In genomic region chrX:19875059-19875458, dm6 we compare ENCODE assay signal across 1 fruit fly cellular context.
TF ChIP-seq lines count a peak whose summit lies in the region.

No protein-coding gene starts in this region.

TF ChIP-seq in whole organism, embryonic, 481 proteins besides CTCF, POLR2A, EP300 and RAD21 (continued from another document and continues in another):
- TF ChIP-seq Oli (tag; optimal IDR thresholded peaks at IDR 0.05; lab: Kevin White, UChicago): peak; percentile 48
- TF ChIP-seq org-1 (GFP tag; optimal IDR thresholded peaks at IDR 0.05; lab: Kevin White, UChicago): peak; percentile 24
- no peak for TF ChIP-seq slbo (GFP tag; IDR thresholded peaks at IDR 0.05; lab: Robert Waterston, UW)
- TF ChIP-seq gcm2 (GFP tag; optimal IDR thresholded peaks at IDR 0.05; lab: Kevin White, UChicago): no peak
- no peak for TF ChIP-seq fru (optimal IDR thresholded peaks at IDR 0.05; lab: Kevin White, UChicago)
- no peak for TF ChIP-seq CG8089 (GFP tag; optimal IDR thresholded peaks at IDR 0.05; lab: Kevin White, UChicago)
- peak; percentile 53 for TF ChIP-seq CG2678 (tag; optimal IDR thresholded peaks at IDR 0.05; lab: Kevin White, UChicago)
- peak; percentile 71 for TF ChIP-seq Med (GFP tag; lab: Kevin White, UChicago)
- no peak for TF ChIP-seq mam (GFP tag; optimal IDR thresholded peaks at IDR 0.05; lab: Kevin White, UChicago)
- peak; percentile 26 for TF ChIP-seq CG10267 (tag; optimal IDR thresholded peaks at IDR 0.05; lab: Kevin White, UChicago)
- peak; percentile 92 for TF ChIP-seq nom (GFP tag; optimal IDR thresholded peaks at IDR 0.05; lab: Kevin White, UChicago)
- TF ChIP-seq CG30403 (GFP tag; optimal IDR thresholded peaks at IDR 0.05; lab: Kevin White, UChicago): peak; percentile 21
- TF ChIP-seq CG6765 (GFP tag; optimal IDR thresholded peaks at IDR 0.05; lab: Kevin White, UChicago): no peak
- TF ChIP-seq CG3995 (GFP tag; optimal IDR thresholded peaks at IDR 0.05; lab: Kevin White, UChicago): no peak
- TF ChIP-seq Myb (GFP tag; optimal IDR thresholded peaks at IDR 0.05; lab: Kevin White, UChicago): no peak
- no peak for TF ChIP-seq caup (GFP tag; optimal IDR thresholded peaks at IDR 0.05; lab: Kevin White, UChicago; ENCODE audit: severe bottlenecking)
- TF ChIP-seq stc (GFP tag; IDR thresholded peaks at IDR 0.05; lab: Robert Waterston, UW): no peak
- no peak for TF ChIP-seq CG31365 (tag; optimal IDR thresholded peaks at IDR 0.05; lab: Kevin White, UChicago)
- TF ChIP-seq CG16863 (GFP tag; optimal IDR thresholded peaks at IDR 0.05; lab: Kevin White, UChicago): no peak
- TF ChIP-seq CG10209 (GFP tag; optimal IDR thresholded peaks at IDR 0.05; lab: Kevin White, UChicago): peak; percentile 11
- TF ChIP-seq gsb (GFP tag; IDR thresholded peaks at IDR 0.05; lab: Robert Waterston, UW): no peak
- no peak for TF ChIP-seq nerfin-2 (GFP tag; IDR thresholded peaks at IDR 0.05; lab: Robert Waterston, UW; ENCODE audit: partially characterized antibody)
- TF ChIP-seq CG7271 (tag; optimal IDR thresholded peaks at IDR 0.05; lab: Kevin White, UChicago): no peak
- no peak for TF ChIP-seq Xbp1 (GFP tag; optimal IDR thresholded peaks at IDR 0.05; lab: Kevin White, UChicago)
- no peak for TF ChIP-seq ken (GFP tag; IDR thresholded peaks at IDR 0.05; lab: Robert Waterston, UW)
- TF ChIP-seq Hmx (GFP tag; optimal IDR thresholded peaks at IDR 0.05; lab: Kevin White, UChicago): no peak
- no peak for TF ChIP-seq wdn (GFP tag; IDR thresholded peaks at IDR 0.05; lab: Robert Waterston, UW)
- peak; percentile 38 for TF ChIP-seq CG12391 (tag; optimal IDR thresholded peaks at IDR 0.05; lab: Kevin White, UChicago)
- TF ChIP-seq CG9727 (GFP tag; optimal IDR thresholded peaks at IDR 0.05; lab: Kevin White, UChicago): peak; percentile 10
- TF ChIP-seq ATbp (GFP tag; optimal IDR thresholded peaks at IDR 0.05; lab: Kevin White, UChicago): peak; percentile 60
- TF ChIP-seq Atf-2 (GFP tag; optimal IDR thresholded peaks at IDR 0.05; lab: Kevin White, UChicago): peak; percentile 30
- no peak for TF ChIP-seq sr (GFP tag; IDR thresholded peaks at IDR 0.05; lab: Robert Waterston, UW)
- TF ChIP-seq CG9932 (GFP tag; IDR thresholded peaks at IDR 0.05; lab: Robert Waterston, UW): no peak
- TF ChIP-seq pnt (GFP tag; optimal IDR thresholded peaks at IDR 0.05; lab: Kevin White, UChicago): peak; percentile 26
- TF ChIP-seq lbe (GFP tag; optimal IDR thresholded peaks at IDR 0.05; lab: Kevin White, UChicago): peak; percentile 0
- TF ChIP-seq PHDP (tag; optimal IDR thresholded peaks at IDR 0.05; lab: Kevin White, UChicago): peak; percentile 56
- TF ChIP-seq da (GFP tag; optimal IDR thresholded peaks at IDR 0.05; lab: Kevin White, UChicago): no peak
- no peak for TF ChIP-seq CG4854 (GFP tag; optimal IDR thresholded peaks at IDR 0.05; lab: Kevin White, UChicago)
- no peak for TF ChIP-seq Dip3 (GFP tag; optimal IDR thresholded peaks at IDR 0.05; lab: Kevin White, UChicago)
- TF ChIP-seq psq (GFP tag; optimal IDR thresholded peaks at IDR 0.05; lab: Kevin White, UChicago): no peak
- TF ChIP-seq grn (GFP tag; optimal IDR thresholded peaks at IDR 0.05; lab: Kevin White, UChicago): no peak
- TF ChIP-seq CkIIα-i1 (GFP tag; IDR thresholded peaks at IDR 0.05; lab: Robert Waterston, UW): no peak
- peak; percentile 43 for TF ChIP-seq CG8924 (tag; optimal IDR thresholded peaks at IDR 0.05; lab: Kevin White, UChicago)
- no peak; the same call in 2 of the 3 replicates for TF ChIP-seq croc (GFP tag; conservative IDR thresholded peaks at IDR 0.05; lab: Robert Waterston, UW)
- no peak for TF ChIP-seq rib (GFP tag; IDR thresholded peaks at IDR 0.05; lab: Robert Waterston, UW)
- TF ChIP-seq CG14014 (GFP tag; IDR thresholded peaks at IDR 0.05; lab: Robert Waterston, UW): no peak
- peak; percentile 14 for TF ChIP-seq CG14710 (tag; optimal IDR thresholded peaks at IDR 0.05; lab: Kevin White, UChicago)
- TF ChIP-seq yki (optimal IDR thresholded peaks at IDR 0.05; lab: Kevin White, UChicago): no peak
- TF ChIP-seq lab (GFP tag; optimal IDR thresholded peaks at IDR 0.05; lab: Kevin White, UChicago): peak; percentile 36
- TF ChIP-seq CG11504 (tag; optimal IDR thresholded peaks at IDR 0.05; lab: Kevin White, UChicago): peak; percentile 69
- no peak for TF ChIP-seq CG14441 (GFP tag; IDR thresholded peaks at IDR 0.05; lab: Robert Waterston, UW)
- TF ChIP-seq CG17361 (GFP tag; IDR thresholded peaks at IDR 0.05; lab: Robert Waterston, UW): peak; percentile 45; the same call in 1 of the 3 replicates
- peak; percentile 18; the same call in 1 of the 2 replicates for TF ChIP-seq E2f2 (GFP tag; IDR thresholded peaks at IDR 0.05; lab: Robert Waterston, UW)
- TF ChIP-seq CG3281 (GFP tag; optimal IDR thresholded peaks at IDR 0.05; lab: Kevin White, UChicago): peak; percentile 12
- TF ChIP-seq Bteb2 (GFP tag; optimal IDR thresholded peaks at IDR 0.05; lab: Kevin White, UChicago): no peak
- no peak for TF ChIP-seq CHES-1-like (GFP tag; optimal IDR thresholded peaks at IDR 0.05; lab: Kevin White, UChicago)
- TF ChIP-seq Hsf (GFP tag; optimal IDR thresholded peaks at IDR 0.05; lab: Kevin White, UChicago): peak; percentile 17
- TF ChIP-seq ranshi (GFP tag; IDR thresholded peaks at IDR 0.05; lab: Robert Waterston, UW): no peak
- TF ChIP-seq CG2889 (GFP tag; IDR thresholded peaks at IDR 0.05; lab: Robert Waterston, UW): no peak
- TF ChIP-seq zf30C (GFP tag; optimal IDR thresholded peaks at IDR 0.05; lab: Kevin White, UChicago): no peak
- TF ChIP-seq CG7786 (GFP tag; optimal IDR thresholded peaks at IDR 0.05; lab: Kevin White, UChicago): no peak
- no peak for TF ChIP-seq Sry-β (GFP tag; optimal IDR thresholded peaks at IDR 0.05; lab: Kevin White, UChicago)
- TF ChIP-seq CG10147 (GFP tag; optimal IDR thresholded peaks at IDR 0.05; lab: Kevin White, UChicago): peak; percentile 1
- TF ChIP-seq CG2202 (tag; optimal IDR thresholded peaks at IDR 0.05; lab: Kevin White, UChicago): no peak
- TF ChIP-seq dysf (GFP tag; IDR thresholded peaks at IDR 0.05; lab: Robert Waterston, UW): peak; percentile 18; the same call in 1 of the 3 replicates
- TF ChIP-seq ab (GFP tag; optimal IDR thresholded peaks at IDR 0.05; lab: Kevin White, UChicago): no peak
- no peak for TF ChIP-seq bowl (GFP tag; IDR thresholded peaks at IDR 0.05; lab: Robert Waterston, UW)
- TF ChIP-seq Eip74EF (GFP tag; optimal IDR thresholded peaks at IDR 0.05; lab: Kevin White, UChicago): peak in 1 of 2 experiments; percentile 5
- no peak for TF ChIP-seq sima (GFP tag; optimal IDR thresholded peaks at IDR 0.05; lab: Kevin White, UChicago)
- TF ChIP-seq h (optimal IDR thresholded peaks at IDR 0.05; lab: Kevin White, UChicago): no peak
- TF ChIP-seq CG18011 (GFP tag; optimal IDR thresholded peaks at IDR 0.05; lab: Kevin White, UChicago): no peak
- TF ChIP-seq Drgx (GFP tag; IDR thresholded peaks at IDR 0.05; lab: Robert Waterston, UW): peak; percentile 93
- no peak for TF ChIP-seq crol (GFP tag; IDR thresholded peaks at IDR 0.05; lab: Robert Waterston, UW)
- TF ChIP-seq CG10366 (GFP tag; IDR thresholded peaks at IDR 0.05; lab: Robert Waterston, UW): no peak
- TF ChIP-seq HmgZ (tag; optimal IDR thresholded peaks at IDR 0.05; lab: Kevin White, UChicago): no peak
- no peak for TF ChIP-seq CG10431 (GFP tag; optimal IDR thresholded peaks at IDR 0.05; lab: Kevin White, UChicago)
- peak; percentile 9; the same call in 1 of the 2 replicates for TF ChIP-seq lmd (GFP tag; IDR thresholded peaks at IDR 0.05; lab: Robert Waterston, UW)
- no peak for TF ChIP-seq dati (GFP tag; IDR thresholded peaks at IDR 0.05; lab: Robert Waterston, UW)
- TF ChIP-seq CG5180 (GFP tag; optimal IDR thresholded peaks at IDR 0.05; lab: Kevin White, UChicago): peak; percentile 1
- peak; percentile 11 for TF ChIP-seq Meics (GFP tag; optimal IDR thresholded peaks at IDR 0.05; lab: Kevin White, UChicago)
- TF ChIP-seq CG6791 (GFP tag; IDR thresholded peaks at IDR 0.05; lab: Robert Waterston, UW; ENCODE audit: partially characterized antibody): no peak
- TF ChIP-seq Lhr (GFP tag; optimal IDR thresholded peaks at IDR 0.05; lab: Kevin White, UChicago): no peak
- TF ChIP-seq Hr78 (GFP tag; optimal IDR thresholded peaks at IDR 0.05; lab: Kevin White, UChicago): peak in 1 of 2 experiments; percentile 3
- TF ChIP-seq CG5953 (GFP tag; IDR thresholded peaks at IDR 0.05; lab: Robert Waterston, UW): no peak
- peak; percentile 22 for TF ChIP-seq CG13424 (tag; optimal IDR thresholded peaks at IDR 0.05; lab: Kevin White, UChicago)
- TF ChIP-seq Doc2 (GFP tag; IDR thresholded peaks at IDR 0.05; lab: Robert Waterston, UW): no peak
- TF ChIP-seq pzg (GFP tag; optimal IDR thresholded peaks at IDR 0.05; lab: Kevin White, UChicago): no peak
- peak; percentile 10 for TF ChIP-seq CG6654 (GFP tag; optimal IDR thresholded peaks at IDR 0.05; lab: Kevin White, UChicago)
- TF ChIP-seq CG43689 (GFP tag; IDR thresholded peaks at IDR 0.05; lab: Robert Waterston, UW): no peak
- no peak for TF ChIP-seq Hmr (GFP tag; optimal IDR thresholded peaks at IDR 0.05; lab: Kevin White, UChicago)
- TF ChIP-seq Usf (GFP tag; optimal IDR thresholded peaks at IDR 0.05; lab: Kevin White, UChicago): no peak
- TF ChIP-seq E2f1 (GFP tag; IDR thresholded peaks at IDR 0.05; lab: Robert Waterston, UW): no peak
- TF ChIP-seq CG15011 (GFP tag; optimal IDR thresholded peaks at IDR 0.05; lab: Kevin White, UChicago): no peak
- TF ChIP-seq dpn (GFP tag; optimal IDR thresholded peaks at IDR 0.05; lab: Kevin White, UChicago): peak in 1 of 2 experiments; percentile 2
- no peak for TF ChIP-seq Poxn (GFP tag; IDR thresholded peaks at IDR 0.05; lab: Robert Waterston, UW)
- no peak for TF ChIP-seq hbn (GFP tag; IDR thresholded peaks at IDR 0.05; lab: Robert Waterston, UW; ENCODE audit: partially characterized antibody)
- TF ChIP-seq HLH3B (GFP tag; IDR thresholded peaks at IDR 0.05; lab: Robert Waterston, UW): 0 out of 2 replicates have a peak, but pooled peaks have one; percentile 9
- peak; percentile 44 for TF ChIP-seq unpg (GFP tag; optimal IDR thresholded peaks at IDR 0.05; lab: Kevin White, UChicago)
- no peak for TF ChIP-seq CG32767 (GFP tag; IDR thresholded peaks at IDR 0.05; lab: Robert Waterston, UW)
- 0 out of 2 replicates have a peak, but pooled peaks have one; percentile 10 for TF ChIP-seq sob (GFP tag; IDR thresholded peaks at IDR 0.05; lab: Robert Waterston, UW)
- no peak for TF ChIP-seq Pdp1 (GFP tag; optimal IDR thresholded peaks at IDR 0.05; lab: Kevin White, UChicago)
- TF ChIP-seq CG10274 (GFP tag; optimal IDR thresholded peaks at IDR 0.05; lab: Kevin White, UChicago): no peak
- peak; percentile 60 for TF ChIP-seq gem (tag; optimal IDR thresholded peaks at IDR 0.05; lab: Kevin White, UChicago)
- no peak for TF ChIP-seq chif (GFP tag; optimal IDR thresholded peaks at IDR 0.05; lab: Kevin White, UChicago)
- TF ChIP-seq pan (optimal IDR thresholded peaks at IDR 0.05; lab: Kevin White, UChicago): no peak
- no peak for TF ChIP-seq pan (GFP tag; optimal IDR thresholded peaks at IDR 0.05 in 1 of 2, IDR thresholded peaks at IDR 0.05 in 1 of 2)
- peak; percentile 54 for TF ChIP-seq CG1603 (tag; optimal IDR thresholded peaks at IDR 0.05; lab: Kevin White, UChicago)
- TF ChIP-seq vvl (GFP tag; IDR thresholded peaks at IDR 0.05; lab: Robert Waterston, UW): 0 out of 2 replicates have a peak, but pooled peaks have one; percentile 18
- TF ChIP-seq Antp (GFP tag; optimal IDR thresholded peaks at IDR 0.05; lab: Kevin White, UChicago): no peak
- TF ChIP-seq pros (GFP tag; optimal IDR thresholded peaks at IDR 0.05; lab: Kevin White, UChicago): no peak
- peak; percentile 52 for TF ChIP-seq CG31441 (GFP tag; IDR thresholded peaks at IDR 0.05; lab: Robert Waterston, UW)
- TF ChIP-seq CG12236 (GFP tag; optimal IDR thresholded peaks at IDR 0.05; lab: Kevin White, UChicago): no peak
- no peak for TF ChIP-seq Gsc (GFP tag; IDR thresholded peaks at IDR 0.05; lab: Robert Waterston, UW)
- TF ChIP-seq dmrt99B (tag; optimal IDR thresholded peaks at IDR 0.05; lab: Kevin White, UChicago): peak; percentile 71
- peak; percentile 33; the same call in 2 of the 3 replicates for TF ChIP-seq row (GFP tag; IDR thresholded peaks at IDR 0.05; lab: Robert Waterston, UW)
- 0 out of 3 replicates have a peak, but pooled peaks have one; percentile 9 for TF ChIP-seq CG7357 (GFP tag; IDR thresholded peaks at IDR 0.05; lab: Robert Waterston, UW)
- peak; percentile 50 for TF ChIP-seq CG10979 (tag; optimal IDR thresholded peaks at IDR 0.05; lab: Kevin White, UChicago)
- TF ChIP-seq kah (GFP tag; optimal IDR thresholded peaks at IDR 0.05; lab: Kevin White, UChicago): no peak
- no peak for TF ChIP-seq repo (GFP tag; optimal IDR thresholded peaks at IDR 0.05; lab: Kevin White, UChicago)
- TF ChIP-seq btn (GFP tag; optimal IDR thresholded peaks at IDR 0.05; lab: Kevin White, UChicago): no peak
- TF ChIP-seq Camta (GFP tag; optimal IDR thresholded peaks at IDR 0.05; lab: Kevin White, UChicago): no peak
- peak; percentile 42 for TF ChIP-seq grau (tag; optimal IDR thresholded peaks at IDR 0.05; lab: Kevin White, UChicago)
- no peak for TF ChIP-seq hkb (optimal IDR thresholded peaks at IDR 0.05; lab: Kevin White, UChicago)
- TF ChIP-seq hkb (GFP tag; IDR thresholded peaks at IDR 0.05; lab: Robert Waterston, UW): peak; percentile 26; the same call in 1 of the 2 replicates
- no peak for TF ChIP-seq jumu (GFP tag; optimal IDR thresholded peaks at IDR 0.05; lab: Kevin White, UChicago)
- TF ChIP-seq Optix (GFP tag; IDR thresholded peaks at IDR 0.05; lab: Robert Waterston, UW): no peak
- TF ChIP-seq CG6689 (GFP tag; IDR thresholded peaks at IDR 0.05; lab: Robert Waterston, UW): 0 out of 2 replicates have a peak, but pooled peaks have one; percentile 30
- TF ChIP-seq Sry-δ (GFP tag; optimal IDR thresholded peaks at IDR 0.05; lab: Kevin White, UChicago): no peak
- TF ChIP-seq CG7839 (tag; optimal IDR thresholded peaks at IDR 0.05; lab: Kevin White, UChicago): peak; percentile 49
- no peak for TF ChIP-seq ci (GFP tag; IDR thresholded peaks at IDR 0.05; lab: Robert Waterston, UW)
- peak; percentile 27 for TF ChIP-seq CG15601 (tag; optimal IDR thresholded peaks at IDR 0.05; lab: Kevin White, UChicago)
- no peak for TF ChIP-seq kay (GFP tag; optimal IDR thresholded peaks at IDR 0.05; lab: Kevin White, UChicago)
- no peak for TF ChIP-seq trem (tag; optimal IDR thresholded peaks at IDR 0.05; lab: Kevin White, UChicago)
- peak; percentile 16 for TF ChIP-seq gcm (GFP tag; optimal IDR thresholded peaks at IDR 0.05; lab: Kevin White, UChicago)
- TF ChIP-seq CG18262 (tag; optimal IDR thresholded peaks at IDR 0.05; lab: Kevin White, UChicago): peak; percentile 56
- peak in 1 of 2 experiments; percentile 49 for TF ChIP-seq Hr51 (GFP tag; optimal IDR thresholded peaks at IDR 0.05; lab: Kevin White, UChicago)
